Fruit fly (Drosophila melanogaster): Measurements from ENCODE around the gene Rpt3R.

Gene Rpt3R

dm6 chr3R:9767620-9768592 is 11.6 kb upstream of the Rpt3R start, which contains the start of gene Naa80 (continued):
- TF ChIP-seq Oaz (GFP tag; IDR thresholded peaks at IDR 0.05) (no peak), Dfd (GFP tag; optimal IDR thresholded peaks at IDR 0.05) (no peak), eve (GFP tag; optimal IDR thresholded peaks at IDR 0.05) (no peak), CG12219 (GFP tag; optimal IDR thresholded peaks at IDR 0.05) (no peak), Gsc (GFP tag; IDR thresholded peaks at IDR 0.05) (no peak), Bgb (GFP tag; IDR thresholded peaks at IDR 0.05; ENCODE audit: partially characterized antibody) (peak; percentile 66), trh (GFP tag; optimal IDR thresholded peaks at IDR 0.05) (peak; percentile 19), knrl (GFP tag; IDR thresholded peaks at IDR 0.05; ENCODE audit: partially characterized antibody) (peak; percentile 52; the same call in 1 of the 3 replicates), CG11093 (GFP tag; IDR thresholded peaks at IDR 0.05) (no peak), CG34422 (GFP tag; IDR thresholded peaks at IDR 0.05) (peak; percentile 80), HLH54F (GFP tag; optimal IDR thresholded peaks at IDR 0.05) (peak; percentile 83), sd (tag; optimal IDR thresholded peaks at IDR 0.05) (peak; percentile 52), ftz-f1 (GFP tag; optimal IDR thresholded peaks at IDR 0.05) (peak; percentile 88), Awh (GFP tag; IDR thresholded peaks at IDR 0.05) (no peak), CG12942 (GFP tag; optimal IDR thresholded peaks at IDR 0.05) (peak; percentile 69), Stat92E (GFP tag; optimal IDR thresholded peaks at IDR 0.05) (peak in 1 of 3 experiments; percentile 24), zf30C (GFP tag; optimal IDR thresholded peaks at IDR 0.05) (no peak), CG11085 (GFP tag; IDR thresholded peaks at IDR 0.05) (peak; percentile 8; the same call in 1 of the 2 replicates), tap (tag; optimal IDR thresholded peaks at IDR 0.05) (no peak), lab (GFP tag; optimal IDR thresholded peaks at IDR 0.05) (peak; percentile 83), zen2 (GFP tag; IDR thresholded peaks at IDR 0.05; ENCODE audit: partially characterized antibody) (no peak), Asciz (GFP tag; optimal IDR thresholded peaks at IDR 0.05) (no peak), vvl (GFP tag; IDR thresholded peaks at IDR 0.05) (peak; percentile 72), wor (GFP tag; IDR thresholded peaks at IDR 0.05) (no peak), CG16863 (GFP tag; optimal IDR thresholded peaks at IDR 0.05) (peak; percentile 27), CG15269 (tag; optimal IDR thresholded peaks at IDR 0.05) (peak; percentile 38), CG17385 (GFP tag; optimal IDR thresholded peaks at IDR 0.05) (peak; percentile 99), Nf-YC (tag; optimal IDR thresholded peaks at IDR 0.05) (peak; percentile 52), Neu2 (GFP tag; optimal IDR thresholded peaks at IDR 0.05; ENCODE audit: borderline replicate concordance) (no peak), CG10321 (GFP tag; IDR thresholded peaks at IDR 0.05) (peak; percentile 11; the same call in 1 of the 2 replicates), CG10274 (GFP tag; optimal IDR thresholded peaks at IDR 0.05) (peak; percentile 12), dan (GFP tag; IDR thresholded peaks at IDR 0.05) (no peak), Deaf1 (tag; optimal IDR thresholded peaks at IDR 0.05) (peak; percentile 53), CG7372 (GFP tag; IDR thresholded peaks at IDR 0.05) (no peak), CG9817 (tag; optimal IDR thresholded peaks at IDR 0.05) (peak; percentile 60), CG4360 (GFP tag; IDR thresholded peaks at IDR 0.05) (0 out of 2 replicates have a peak, but pooled peaks have one; percentile 11), NFAT (GFP tag; IDR thresholded peaks at IDR 0.05) (peak; percentile 87), Med (GFP tag) (peak; percentile 99), bbx (GFP tag; IDR thresholded peaks at IDR 0.05; ENCODE audit: partially characterized antibody) (peak; percentile 65), Atf-2 (GFP tag; optimal IDR thresholded peaks at IDR 0.05) (no peak), CG7786 (GFP tag; optimal IDR thresholded peaks at IDR 0.05) (peak; percentile 76), fd64A (GFP tag; optimal IDR thresholded peaks at IDR 0.05) (no peak), Aef1 (GFP tag; IDR thresholded peaks at IDR 0.05) (peak; percentile 37; the same call in 1 of the 3 replicates), CG32532 (GFP tag; IDR thresholded peaks at IDR 0.05) (peak; percentile 61; the same call in 1 of the 2 replicates), ci (GFP tag; IDR thresholded peaks at IDR 0.05) (peak; percentile 85), CG2116 (GFP tag; optimal IDR thresholded peaks at IDR 0.05) (peak; percentile 81), tgo (GFP tag; IDR thresholded peaks at IDR 0.05) (peak; percentile 18; the same call in 1 of the 3 replicates), Lpt (GFP tag; optimal IDR thresholded peaks at IDR 0.05) (no peak)
